Worm (Caenorhabditis elegans) whole organism, midembryonic: Measurements from ENCODE around the gene rme-1.
A peak's percentile ranks its signal among the peaks of the same experiment; 100 is the strongest.

ENCODE experiments used
- T22C8.4 ChIP-seq: fragments of 200-800 bp; sonication (Bioruptor generic); IDR thresholded peaks from 2 replicates; pipeline ENCODE4 v1.3.6; 2022; ENCODE audit warnings: missing genetic modification characterization, missing compliant biosample characterization
- cog-1 ChIP-seq: sonication (generic microtip); optimal IDR thresholded peaks from 2 replicates; lab custom pipeline; 2016; ENCODE audit warnings: missing genetic modification characterization, missing compliant biosample characterization
- flt-1 ChIP-seq: fragments of 200-800 bp; sonication (Bioruptor generic); IDR thresholded peaks from 2 replicates; pipeline ENCODE4 v1.3.6; 2022; ENCODE audit warnings: missing genetic modification characterization, missing compliant biosample characterization
- klf-2 ChIP-seq: fragments of 200-800 bp; sonication (Bioruptor generic); conservative IDR thresholded peaks from 2 replicates; pipeline ENCODE4 v1.3.6; 2022; ENCODE audit warnings: missing genetic modification reagents, missing genetic modification characterization, missing compliant biosample characterization
- med-1 ChIP-seq: sonication (generic microtip); optimal IDR thresholded peaks from 2 replicates; lab custom pipeline; 2017; ENCODE audit warnings: missing genetic modification characterization, mild to moderate bottlenecking, missing compliant biosample characterization, antibody characterized with exemption, missing genetic modification reagents; ENCODE audit not compliant: insufficient read depth
- ref-1 ChIP-seq: fragments of 200-800 bp; sonication (Bioruptor generic); conservative IDR thresholded peaks from 2 replicates; pipeline ENCODE4 v1.3.6; 2022; ENCODE audit warnings: missing genetic modification reagents, missing genetic modification characterization, missing compliant biosample characterization
- tab-1 ChIP-seq: fragments of 200-800 bp; sonication (Bioruptor generic); IDR thresholded peaks from 2 replicates; pipeline ENCODE4 v1.3.6; 2022; ENCODE audit warnings: missing genetic modification characterization, missing compliant biosample characterization
- ztf-23 ChIP-seq: fragments of 200-800 bp; sonication (Bioruptor generic); IDR thresholded peaks from 2 replicates; pipeline ENCODE4 v1.3.6; 2022; ENCODE audit warnings: missing genetic modification reagents, missing genetic modification characterization, missing compliant biosample characterization
- ztf-29 ChIP-seq: fragments of 200-800 bp; sonication (Bioruptor generic); IDR thresholded peaks from 2 replicates; pipeline ENCODE4 v1.3.6; 2022; ENCODE audit warnings: missing genetic modification reagents, missing genetic modification characterization, missing compliant biosample characterization

Gene rme-1

ce11 chrV:6208585-6208984 lies at the start of gene rme-1:
rme-1 (plus strand) TSS chrV:6208885.
- no peak for TF ChIP-seq klf-2
- no peak for TF ChIP-seq ref-1 (GFP tag; lab: Robert Waterston, UW)
- no peak for TF ChIP-seq ztf-23 (GFP tag; lab: Robert Waterston, UW)
- no peak for TF ChIP-seq flt-1 (GFP tag; lab: Robert Waterston, UW)
- TF ChIP-seq cog-1 (tag; lab: Kevin White, UChicago), result no peak
- no peak for TF ChIP-seq ztf-29
- TF ChIP-seq med-1 (GFP tag; lab: Kevin White, UChicago), result no peak
- TF ChIP-seq tab-1 (GFP tag; lab: Robert Waterston, UW), result no peak
- TF ChIP-seq T22C8.4 (GFP tag; lab: Robert Waterston, UW), result no peak

ce11 chrV:6202573-6202972 lies 6.1 kb upstream of the rme-1 start, which contains the start of gene ttn-1:
ttn-1 (minus strand) TSS chrV:6202632.
- no peak for TF ChIP-seq cog-1 (tag; lab: Kevin White, UChicago)
- no peak for TF ChIP-seq T22C8.4 (GFP tag; lab: Robert Waterston, UW)
- no peak for TF ChIP-seq ztf-29
- no peak for TF ChIP-seq klf-2
- no peak for TF ChIP-seq flt-1 (GFP tag; lab: Robert Waterston, UW)
- no peak for TF ChIP-seq ztf-23 (GFP tag; lab: Robert Waterston, UW)
- no peak for TF ChIP-seq med-1 (GFP tag; lab: Kevin White, UChicago)
- TF ChIP-seq tab-1 (GFP tag; lab: Robert Waterston, UW), result no peak
- TF ChIP-seq ref-1 (GFP tag; lab: Robert Waterston, UW), result no peak

- TF ChIP-seq klf-2 (no peak), flt-1 (GFP tag; lab: Robert Waterston, UW) (0 out of 2 replicates have a peak, but pooled peaks have one; percentile 10), ztf-29 (no peak), ref-1 (GFP tag; lab: Robert Waterston, UW) (no peak), ztf-23 (GFP tag; lab: Robert Waterston, UW) (no peak), cog-1 (tag; lab: Kevin White, UChicago) (peak; percentile 34), T22C8.4 (GFP tag; lab: Robert Waterston, UW) (no peak), med-1 (GFP tag; lab: Kevin White, UChicago) (no peak), tab-1 (GFP tag; lab: Robert Waterston, UW) (no peak)
Observed at ce11 chrV:6204046-6204445, 4.6 kb upstream of the rme-1 start.

- TF ChIP-seq ztf-23 (GFP tag; lab: Robert Waterston, UW) (no peak), T22C8.4 (GFP tag; lab: Robert Waterston, UW) (no peak), ref-1 (GFP tag; lab: Robert Waterston, UW) (no peak), med-1 (GFP tag; lab: Kevin White, UChicago) (no peak), ztf-29 (no peak), flt-1 (GFP tag; lab: Robert Waterston, UW) (no peak), cog-1 (tag; lab: Kevin White, UChicago) (no peak), klf-2 (no peak), tab-1 (GFP tag; lab: Robert Waterston, UW) (no peak)
Observed at ce11 chrV:6206498-6206897, 2.2 kb upstream of the rme-1 start, which contains the start of gene W06H8.2. W06H8.2 (plus strand) TSS chrV:6206755.

ce11 chrV:6209930-6210647 lies 1.4 kb downstream of the rme-1 start:
- no peak for TF ChIP-seq flt-1 (GFP tag; lab: Robert Waterston, UW)
- TF ChIP-seq med-1 (GFP tag; lab: Kevin White, UChicago), result no peak
- TF ChIP-seq T22C8.4 (GFP tag; lab: Robert Waterston, UW), result no peak
- TF ChIP-seq tab-1 (GFP tag; lab: Robert Waterston, UW), result no peak
- no peak for TF ChIP-seq cog-1 (tag; lab: Kevin White, UChicago)
- TF ChIP-seq ref-1 (GFP tag; lab: Robert Waterston, UW), result no peak
- TF ChIP-seq ztf-23 (GFP tag; lab: Robert Waterston, UW), result no peak
- TF ChIP-seq ztf-29, result no peak
- no peak for TF ChIP-seq klf-2

- TF ChIP-seq ref-1 (GFP tag; lab: Robert Waterston, UW) (no peak), ztf-23 (GFP tag; lab: Robert Waterston, UW) (no peak), T22C8.4 (GFP tag; lab: Robert Waterston, UW) (no peak), klf-2 (no peak), tab-1 (GFP tag; lab: Robert Waterston, UW) (no peak), flt-1 (GFP tag; lab: Robert Waterston, UW) (no peak), ztf-29 (no peak), cog-1 (tag; lab: Kevin White, UChicago) (no peak), med-1 (GFP tag; lab: Kevin White, UChicago) (no peak)
Observed at ce11 chrV:6211509-6211908, 2.8 kb downstream of the rme-1 start.

ce11 chrV:6212566-6212965 lies 3.9 kb downstream of the rme-1 start:
- TF ChIP-seq tab-1 (GFP tag; lab: Robert Waterston, UW) (no peak), ref-1 (GFP tag; lab: Robert Waterston, UW) (no peak), ztf-23 (GFP tag; lab: Robert Waterston, UW) (no peak), klf-2 (no peak), cog-1 (tag; lab: Kevin White, UChicago) (no peak), flt-1 (GFP tag; lab: Robert Waterston, UW) (no peak), ztf-29 (no peak)

- no peak for TF ChIP-seq klf-2
- TF ChIP-seq cog-1 (tag; lab: Kevin White, UChicago), result no peak
- TF ChIP-seq med-1 (GFP tag; lab: Kevin White, UChicago), result no peak
- no peak for TF ChIP-seq T22C8.4 (GFP tag; lab: Robert Waterston, UW)
Observed at ce11 chrV:6213216-6213735, 4.6 kb downstream of the rme-1 start.

- 0 out of 2 replicates have a peak, but pooled peaks have one; percentile 28 for TF ChIP-seq flt-1 (GFP tag; lab: Robert Waterston, UW)
- no peak for TF ChIP-seq cog-1 (tag; lab: Kevin White, UChicago)
- TF ChIP-seq tab-1 (GFP tag; lab: Robert Waterston, UW), result no peak
- no peak for TF ChIP-seq ztf-23 (GFP tag; lab: Robert Waterston, UW)
- no peak for TF ChIP-seq med-1 (GFP tag; lab: Kevin White, UChicago)
- no peak for TF ChIP-seq klf-2
Observed at ce11 chrV:6213845-6214244, 5.2 kb downstream of the rme-1 start.
